Worm (Caenorhabditis elegans): ENCODE results near the gene try-10.

- TF ChIP-seq unc-62 (GFP tag; optimal IDR thresholded peaks at IDR 0.05) (no peak), lsy-12 (tag; optimal IDR thresholded peaks at IDR 0.05) (no peak), unc-39 (tag; optimal IDR thresholded peaks at IDR 0.05) (no peak), fos-1 (tag; optimal IDR thresholded peaks at IDR 0.05) (no peak), jun-1 (tag; optimal IDR thresholded peaks at IDR 0.05) (no peak), snpc-4 (tag; optimal IDR thresholded peaks at IDR 0.05) (no peak), nfya-1 (tag; optimal IDR thresholded peaks at IDR 0.05; ENCODE audit: insufficient read depth) (no peak), tbx-2 (tag; optimal IDR thresholded peaks at IDR 0.05) (no peak), nhr-11 (tag; optimal IDR thresholded peaks at IDR 0.05) (no peak), nhr-12 (tag; optimal IDR thresholded peaks at IDR 0.05) (no peak)
Observed at ce11 chrV:13033223-13033622, 20.2 kb upstream of the try-10 start, which contains the start of gene W07G4.1.
